Fruit fly (Drosophila melanogaster) whole organism, pupa: Measurements from ENCODE around the gene CG12012.

Experiments
- CG10348 ChIP-seq: fragments of 200-800 bp; sonication (Bioruptor generic); IDR thresholded peaks from 2 replicates; pipeline ENCODE4 v1.3.6; 2022; ENCODE audit warnings: missing biosample characterization, missing genetic modification characterization
- CG13204 ChIP-seq: fragments of 200-800 bp; sonication (Bioruptor generic); optimal IDR thresholded peaks from 2 replicates; lab custom pipeline; 2018; ENCODE audit warnings: missing biosample characterization, mild to moderate bottlenecking, missing genetic modification characterization, moderate library complexity
- CG15710 ChIP-seq: fragments of 200-800 bp; sonication (Bioruptor generic); optimal IDR thresholded peaks from 2 replicates; lab custom pipeline; 2018; ENCODE audit warnings: missing biosample characterization, mild to moderate bottlenecking, missing genetic modification characterization, moderate library complexity
- CG17806 ChIP-seq: fragments of 200-800 bp; sonication (Bioruptor generic); optimal IDR thresholded peaks from 2 replicates; lab custom pipeline; 2018; ENCODE audit warnings: missing biosample characterization, mild to moderate bottlenecking, missing genetic modification characterization, moderate library complexity
- CG32121 ChIP-seq: fragments of 200-800 bp; sonication (Bioruptor generic); IDR thresholded peaks from 2 replicates; pipeline ENCODE4 v1.3.6; 2022; ENCODE audit warnings: missing biosample characterization, missing genetic modification characterization
- CG34367 ChIP-seq: fragments of 200-800 bp; sonication (Bioruptor generic); optimal IDR thresholded peaks from 2 replicates; lab custom pipeline; 2018; ENCODE audit warnings: missing biosample characterization, mild to moderate bottlenecking, missing genetic modification characterization
- CG8301 ChIP-seq: fragments of 200-800 bp; sonication (Bioruptor generic); optimal IDR thresholded peaks from 2 replicates; lab custom pipeline; 2018; ENCODE audit warnings: missing biosample characterization, mild to moderate bottlenecking, missing genetic modification characterization
- D1 ChIP-seq: fragments of 200-800 bp; sonication (Bioruptor generic); optimal IDR thresholded peaks from 2 replicates; lab custom pipeline; 2018; ENCODE audit warnings: missing biosample characterization, mild to moderate bottlenecking, missing genetic modification characterization, moderate library complexity
- EcR ChIP-seq: fragments of 200-800 bp; sonication (Bioruptor generic); optimal IDR thresholded peaks from 3 replicates; lab custom pipeline; 2019; ENCODE audit warnings: missing biosample characterization, missing genetic modification characterization, mild to moderate bottlenecking, moderate library complexity, missing genetic modification reagents
- Ets98B ChIP-seq: fragments of 200-800 bp; sonication (Bioruptor generic); IDR thresholded peaks from 2 replicates; pipeline ENCODE4 v1.3.6; 2022; ENCODE audit warnings: missing biosample characterization, missing genetic modification characterization
- Pif1A ChIP-seq: fragments of 200-800 bp; sonication (Bioruptor generic); optimal IDR thresholded peaks from 3 replicates; lab custom pipeline; 2016; ENCODE audit warnings: missing biosample characterization, missing genetic modification characterization
- Pif1B ChIP-seq: fragments of 200-800 bp; sonication (Bioruptor generic); optimal IDR thresholded peaks from 3 replicates; lab custom pipeline; 2016; ENCODE audit warnings: missing biosample characterization, missing genetic modification characterization
- Snoo ChIP-seq: fragments of 200-800 bp; sonication (Bioruptor generic); optimal IDR thresholded peaks from 3 replicates; lab custom pipeline; 2017; ENCODE audit warnings: missing biosample characterization, mild to moderate bottlenecking, missing genetic modification characterization, inconsistent platforms

dm6 chr3L:3344528-3344927, 32.0 kb upstream of the CG12012 start:
- TF ChIP-seq Pif1A (GFP tag; lab: Kevin White, UChicago) (no peak), CG32121 (GFP tag; lab: Robert Waterston, UW) (no peak), EcR (GFP tag; lab: Kevin White, UChicago) (no peak), CG13204 (GFP tag; lab: Kevin White, UChicago) (no peak), Ets98B (GFP tag; lab: Robert Waterston, UW) (no peak), Pif1B (GFP tag; lab: Kevin White, UChicago) (no peak), CG34367 (tag; lab: Kevin White, UChicago) (no peak), D1 (no peak), CG17806 (tag; lab: Kevin White, UChicago) (no peak), CG8301 (tag; lab: Kevin White, UChicago) (no peak), CG15710 (no peak), Snoo (no peak), CG10348 (GFP tag; lab: Robert Waterston, UW) (no peak)
